Worm (Caenorhabditis elegans) whole organism, L1 larva: ENCODE results near the gene ZK896.1.

Experiments
- aly-2 ChIP-seq: fragments of 150-350 bp; optimal IDR thresholded peaks from 2 replicates; lab custom pipeline; 2014; ENCODE audit warnings: missing biosample characterization, missing genetic modification characterization
- ama-1 ChIP-seq: fragments of 150-350 bp; optimal IDR thresholded peaks from 2 replicates; lab custom pipeline; 2014
- blmp-1 ChIP-seq: fragments of 150-350 bp; optimal IDR thresholded peaks from 2 replicates; lab custom pipeline; 2014; ENCODE audit warnings: missing biosample characterization, missing genetic modification characterization
- efl-1 ChIP-seq, 4 experiments: fragments of 150-350 bp; optimal IDR thresholded peaks in 3 of 4; peaks in 1 of 4; 1 replicate in 1 of 4; 2 replicates in 3 of 4; lab custom pipeline; 2014; ENCODE audit warnings: missing biosample characterization in 2 of 4, missing genetic modification characterization in 2 of 4, missing genetic modification reagents in 2 of 4
- efl-3 ChIP-seq: fragments of 200-800 bp; sonication (Bioruptor generic); optimal IDR thresholded peaks from 2 replicates; lab custom pipeline; 2018; ENCODE audit warnings: mild to moderate bottlenecking, missing genetic modification characterization, missing compliant biosample characterization
- elt-2 ChIP-seq: sonication (generic microtip); optimal IDR thresholded peaks from 2 replicates; lab custom pipeline; 2016; ENCODE audit warnings: missing genetic modification characterization, mild to moderate bottlenecking, inconsistent platforms, missing compliant biosample characterization, missing genetic modification reagents
- elt-3 ChIP-seq, 6 experiments: fragments of 150-350 bp in 1 of 6; sonication (generic microtip); optimal IDR thresholded peaks; 2 replicates each; lab custom pipeline; 2017 to 2018; ENCODE audit warnings: missing biosample characterization in 6 of 6, missing genetic modification characterization in 6 of 6, inconsistent platforms in 1 of 6
- fkh-4 ChIP-seq: sonication (generic microtip); optimal IDR thresholded peaks from 2 replicates; lab custom pipeline; 2016; ENCODE audit warnings: missing compliant biosample characterization, missing genetic modification characterization, borderline replicate concordance
- fos-1 ChIP-seq: fragments of 150-350 bp; optimal IDR thresholded peaks from 2 replicates; lab custom pipeline; 2014; ENCODE audit warnings: missing biosample characterization, missing genetic modification characterization
- grh-1 ChIP-seq: fragments of 200-800 bp; sonication (Bioruptor generic); IDR thresholded peaks from 2 replicates; pipeline ENCODE4 v1.3.6; 2022; ENCODE audit warnings: missing genetic modification reagents, missing genetic modification characterization, missing compliant biosample characterization
- hlh-17 ChIP-seq: fragments of 200-800 bp; sonication (Bioruptor generic); optimal IDR thresholded peaks from 2 replicates; lab custom pipeline; 2018; ENCODE audit warnings: missing genetic modification characterization, mild to moderate bottlenecking, missing compliant biosample characterization, moderate library complexity, borderline replicate concordance
- hlh-4 ChIP-seq: sonication (generic microtip); optimal IDR thresholded peaks from 2 replicates; lab custom pipeline; 2016; ENCODE audit warnings: mild to moderate bottlenecking, missing genetic modification characterization, missing compliant biosample characterization
- hpl-2 ChIP-seq: fragments of 150-350 bp; optimal IDR thresholded peaks from 2 replicates; lab custom pipeline; 2014; ENCODE audit warnings: missing biosample characterization, missing genetic modification reagents, missing genetic modification characterization
- irx-1 ChIP-seq: sonication (generic microtip); optimal IDR thresholded peaks from 2 replicates; lab custom pipeline; 2016; ENCODE audit warnings: missing genetic modification characterization, missing compliant biosample characterization
- isw-1 ChIP-seq: fragments of 200-800 bp; sonication (Bioruptor generic); IDR thresholded peaks from 2 replicates; pipeline ENCODE4 v1.3.6; 2022; ENCODE audit warnings: missing genetic modification characterization, missing compliant biosample characterization
- lin-13 ChIP-seq: fragments of 150-350 bp; optimal IDR thresholded peaks from 2 replicates; lab custom pipeline; 2014; ENCODE audit warnings: missing biosample characterization, missing genetic modification reagents, missing genetic modification characterization
- lin-14 ChIP-seq: fragments of 200-800 bp; sonication (Bioruptor generic); optimal IDR thresholded peaks from 2 replicates; lab custom pipeline; 2018; ENCODE audit warnings: mild to moderate bottlenecking, missing genetic modification characterization, moderate library complexity, missing compliant biosample characterization
- lin-35 ChIP-seq, 2 experiments: fragments of 150-350 bp; optimal IDR thresholded peaks; 2 replicates each; lab custom pipeline; 2014; ENCODE audit warnings: missing biosample characterization in 2 of 2, missing genetic modification characterization in 2 of 2, missing genetic modification reagents in 2 of 2
- lin-39 ChIP-seq: fragments of 150-350 bp; optimal IDR thresholded peaks from 2 replicates; lab custom pipeline; 2014; ENCODE audit warnings: missing biosample characterization, missing genetic modification reagents, missing genetic modification characterization
- lsy-2 ChIP-seq, 2 experiments: fragments of 150-350 bp; optimal IDR thresholded peaks; 2 replicates each; lab custom pipeline; 2014; ENCODE audit warnings: missing biosample characterization in 2 of 2, missing genetic modification characterization in 2 of 2
- mep-1 ChIP-seq: fragments of 150-350 bp; optimal IDR thresholded peaks from 2 replicates; lab custom pipeline; 2014; ENCODE audit warnings: missing biosample characterization, missing genetic modification characterization
- nhr-11 ChIP-seq: fragments of 150-350 bp; optimal IDR thresholded peaks from 2 replicates; lab custom pipeline; 2014; ENCODE audit warnings: missing biosample characterization, missing genetic modification characterization
- nhr-12 ChIP-seq: sonication (generic microtip); optimal IDR thresholded peaks from 2 replicates; lab custom pipeline; 2017; ENCODE audit warnings: missing biosample characterization, missing genetic modification characterization
- nhr-76 ChIP-seq: sonication (generic microtip); optimal IDR thresholded peaks from 2 replicates; lab custom pipeline; 2017; ENCODE audit warnings: missing biosample characterization, missing genetic modification characterization
- nhr-84 ChIP-seq: sonication (generic microtip); optimal IDR thresholded peaks from 2 replicates; lab custom pipeline; 2017; ENCODE audit warnings: missing biosample characterization, missing genetic modification characterization
- nhr-85 ChIP-seq: sonication (generic microtip); peaks from one replicate; lab custom pipeline; 2016; ENCODE audit warnings: missing genetic modification characterization, inconsistent platforms, missing compliant biosample characterization
- sptf-1 ChIP-seq: fragments of 150-350 bp; optimal IDR thresholded peaks from 2 replicates; lab custom pipeline; 2014; ENCODE audit warnings: missing biosample characterization, missing genetic modification characterization
- unc-98 ChIP-seq: fragments of 200-800 bp; sonication (Bioruptor generic); IDR thresholded peaks from 2 replicates; pipeline ENCODE4 v1.3.6; 2022; ENCODE audit warnings: missing genetic modification characterization, missing compliant biosample characterization

Gene ZK896.1

DNA sequence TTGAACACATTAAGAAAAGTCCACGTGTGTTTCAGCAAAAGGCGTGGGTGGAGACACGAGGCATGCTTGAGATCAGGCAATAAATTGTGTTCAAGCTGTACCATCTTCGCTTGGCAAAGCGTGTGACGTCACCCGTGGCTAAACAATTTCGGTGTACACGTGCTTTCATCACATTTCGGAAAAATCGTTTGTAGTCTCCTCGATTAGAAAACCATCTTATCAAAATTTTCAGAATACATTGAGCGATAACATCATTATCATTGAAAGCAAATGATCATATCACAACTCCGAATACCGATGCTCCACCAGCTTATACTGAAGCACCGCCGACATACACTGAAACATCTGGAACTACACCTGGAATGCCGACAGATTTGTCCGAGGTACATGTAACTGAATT lies 26.4 kb upstream of the ZK896.1 start:
- TF ChIP-seq lin-35 (GFP tag; optimal IDR thresholded peaks at IDR 0.05; lab: Kevin White, UChicago) = peak in 1 of 2 experiments; percentile 15
- no peak for TF ChIP-seq nhr-11 (tag; lab: Kevin White, UChicago)
- TF ChIP-seq elt-2 (tag; lab: Kevin White, UChicago) = peak; percentile 83

- TF ChIP-seq efl-3 (no peak), irx-1 (tag; lab: Kevin White, UChicago) (no peak), sptf-1 (tag; lab: Kevin White, UChicago) (no peak), nhr-84 (tag; lab: Kevin White, UChicago) (no peak), nhr-76 (tag; lab: Kevin White, UChicago) (no peak)
Observed at ce11 chrIV:12900267-12900666, 25.1 kb upstream of the ZK896.1 start, which contains the start of gene K08D8.10. TSS of gene K08D8.10 (plus strand) at chrIV:12900567.

ce11 chrIV:12899392-12899791 lies 24.2 kb upstream of the ZK896.1 start, which contains the start of gene K08D8.9:
TSS of gene K08D8.9 (plus strand) at chrIV:12899692.
- TF ChIP-seq nhr-85 (tag; lab: Kevin White, UChicago) (no peak), unc-98 (no peak), ama-1 (lab: Kevin White, UChicago) (no peak), nhr-76 (tag; lab: Kevin White, UChicago) (no peak), efl-3 (no peak)

ce11 chrIV:12898823-12899222 lies 23.7 kb upstream of the ZK896.1 start:
- TF ChIP-seq hlh-4 (tag; lab: Kevin White, UChicago) (no peak), elt-2 (tag; lab: Kevin White, UChicago) (peak; percentile 4), efl-1 (optimal IDR thresholded peaks at IDR 0.05; lab: Kevin White, UChicago) (no peak), efl-1 (GFP tag; optimal IDR thresholded peaks at IDR 0.05 in 1 of 2; lab: Kevin White, UChicago) (peak in 1 of 2 experiments; percentile 81)

ce11 chrIV:12897146-12897545 lies 22.0 kb upstream of the ZK896.1 start:
- TF ChIP-seq nhr-84 (tag; lab: Kevin White, UChicago) (no peak), mep-1 (tag; lab: Kevin White, UChicago) (no peak), grh-1 (no peak), blmp-1 (no peak), isw-1 (no peak), lin-39 (no peak), lin-13 (GFP tag; lab: Kevin White, UChicago) (no peak), nhr-12 (tag; lab: Kevin White, UChicago) (no peak), lsy-2 (tag; optimal IDR thresholded peaks at IDR 0.05; lab: Kevin White, UChicago) (no peak), fos-1 (no peak)

DNA sequence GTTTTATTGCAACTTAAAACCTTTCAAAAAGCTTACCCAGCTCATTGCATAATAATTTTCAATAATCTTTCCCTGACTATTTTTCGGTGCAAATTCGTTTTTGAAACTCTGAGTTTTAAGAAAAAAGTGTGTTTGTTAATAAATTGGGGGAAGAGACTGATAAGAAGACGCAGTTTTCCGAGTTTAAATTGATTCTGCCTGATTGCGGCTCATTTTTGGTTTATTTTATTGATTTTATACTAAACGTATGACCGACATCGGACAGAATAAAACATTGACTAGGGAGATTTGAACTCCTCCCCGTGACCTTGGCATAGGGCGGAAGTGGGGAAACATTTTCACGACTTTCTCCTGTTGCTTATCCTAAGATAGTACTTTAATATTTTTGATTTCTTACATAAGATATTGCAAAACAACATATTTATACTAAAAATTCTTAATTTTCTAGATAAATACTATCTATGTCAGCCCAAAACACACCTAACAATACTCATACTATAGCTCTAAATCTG lies 21.3 kb upstream of the ZK896.1 start, which contains the start of gene K08D8.7:
Gene K08D8.7 (plus strand): TSS at position 462 of the 512 bp plus-strand sequence.
- TF ChIP-seq efl-1 (optimal IDR thresholded peaks at IDR 0.05; lab: Kevin White, UChicago) (no peak), efl-1 (GFP tag; optimal IDR thresholded peaks at IDR 0.05 in 1 of 2; lab: Kevin White, UChicago) (no peak), lin-35 (GFP tag; optimal IDR thresholded peaks at IDR 0.05; lab: Kevin White, UChicago) (peak in 1 of 2 experiments; percentile 24), hlh-17 (GFP tag; lab: Kevin White, UChicago) (no peak), elt-2 (tag; lab: Kevin White, UChicago) (peak; percentile 58), elt-3 (tag; optimal IDR thresholded peaks at IDR 0.05; lab: Kevin White, UChicago) (no peak)

DNA sequence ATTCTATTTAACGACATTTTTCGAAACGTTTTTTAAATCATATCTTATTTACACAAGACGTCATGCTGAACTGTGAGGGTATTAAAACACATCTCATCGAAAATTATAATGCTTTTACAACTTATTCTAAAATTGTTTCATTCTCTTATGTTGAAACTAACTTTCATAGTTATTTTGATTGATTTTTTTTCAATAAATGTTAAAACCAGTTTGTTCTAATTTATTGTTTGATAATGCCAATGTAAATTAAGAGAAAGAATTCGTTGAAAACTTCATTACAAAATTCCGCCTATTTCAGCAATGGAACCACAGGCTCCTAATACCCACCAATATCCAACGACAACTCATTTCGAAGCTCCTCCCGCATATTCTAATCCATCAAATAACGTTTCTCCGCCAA lies 19.8 kb upstream of the ZK896.1 start, which contains the start of gene K08D8.11:
Gene K08D8.11 (plus strand): TSS at position 301 of the 400 bp plus-strand sequence.
- TF ChIP-seq hpl-2 (GFP tag; lab: Kevin White, UChicago) (no peak), lin-14 (no peak), isw-1 (no peak), aly-2 (tag; lab: Kevin White, UChicago) (no peak), nhr-12 (tag; lab: Kevin White, UChicago) (no peak), fkh-4 (tag; lab: Kevin White, UChicago) (no peak), elt-2 (tag; lab: Kevin White, UChicago) (no peak)
- TF ChIP-seq, all 84 proteins: peak for 0
